Fruit fly (Drosophila melanogaster): ENCODE measurements around the gene CG32815.

CG32815 gene

dm6 chrX:932166-932565 lies at the start of gene CG32815, which contains the start of gene CG3706:
Gene CG32815, plus strand, starts transcription at chrX:932466.
Gene CG3706, minus strand, starts transcription at chrX:932475.
- no peak for TF ChIP-seq noc (tag; optimal IDR thresholded peaks at IDR 0.05)

dm6 chrX:894182-894581 lies 38.1 kb upstream of the CG32815 start, which contains the start of gene CG11663:
Gene CG11663, plus strand, starts transcription at chrX:894482.
- TF ChIP-seq noc (tag; optimal IDR thresholded peaks at IDR 0.05) = no peak

dm6 chrX:898367-898766 lies 33.9 kb upstream of the CG32815 start:
- TF ChIP-seq noc (tag; optimal IDR thresholded peaks at IDR 0.05) = no peak

- TF ChIP-seq noc (tag; optimal IDR thresholded peaks at IDR 0.05) = no peak
Measured at dm6 chrX:899407-900050, 32.7 kb upstream of the CG32815 start.

- peak; percentile 50 for TF ChIP-seq noc (tag; optimal IDR thresholded peaks at IDR 0.05)
Measured at dm6 chrX:900725-901345, 31.4 kb upstream of the CG32815 start.

dm6 chrX:908763-909497 lies 23.3 kb upstream of the CG32815 start:
- no peak for TF ChIP-seq noc (tag; optimal IDR thresholded peaks at IDR 0.05)

dm6 chrX:921359-921758 lies 10.9 kb upstream of the CG32815 start:
- TF ChIP-seq noc (tag; optimal IDR thresholded peaks at IDR 0.05) = no peak

- no peak for TF ChIP-seq noc (tag; optimal IDR thresholded peaks at IDR 0.05)
Measured at dm6 chrX:927209-927862, 4.9 kb upstream of the CG32815 start, which contains the start of gene Lztr1. Gene Lztr1, minus strand, starts transcription at chrX:927582.

dm6 chrX:927863-928257 lies 4.4 kb upstream of the CG32815 start, which contains the start of the genes CG43867 and MED22:
Gene CG43867, minus strand, starts transcription at chrX:927975.
Gene MED22, plus strand, starts transcription at chrX:928139.
- TF ChIP-seq noc (tag; optimal IDR thresholded peaks at IDR 0.05) = no peak

- TF ChIP-seq noc (tag; optimal IDR thresholded peaks at IDR 0.05) = no peak
Measured at dm6 chrX:930048-930800, 2.0 kb upstream of the CG32815 start, which contains the start of gene CG3708. Gene CG3708, minus strand, starts transcription at chrX:930098.

dm6 chrX:932859-933258 lies 593 bp downstream of the CG32815 start:
- TF ChIP-seq noc (tag; optimal IDR thresholded peaks at IDR 0.05) = no peak

- TF ChIP-seq noc (tag; optimal IDR thresholded peaks at IDR 0.05) = no peak
Measured at dm6 chrX:933997-934396, 1.7 kb downstream of the CG32815 start.

dm6 chrX:935049-935900 lies 3.0 kb downstream of the CG32815 start, which contains the start of gene TRAM:
Gene TRAM, plus strand, starts transcription at chrX:935232.
- peak; percentile 92 for TF ChIP-seq noc (tag; optimal IDR thresholded peaks at IDR 0.05)

dm6 chrX:935901-936207 lies 3.6 kb downstream of the CG32815 start:
- no peak for TF ChIP-seq noc (tag; optimal IDR thresholded peaks at IDR 0.05)
